Fruit fly (Drosophila melanogaster): ENCODE results near the gene bcn92.

bcn92 gene

DNA sequence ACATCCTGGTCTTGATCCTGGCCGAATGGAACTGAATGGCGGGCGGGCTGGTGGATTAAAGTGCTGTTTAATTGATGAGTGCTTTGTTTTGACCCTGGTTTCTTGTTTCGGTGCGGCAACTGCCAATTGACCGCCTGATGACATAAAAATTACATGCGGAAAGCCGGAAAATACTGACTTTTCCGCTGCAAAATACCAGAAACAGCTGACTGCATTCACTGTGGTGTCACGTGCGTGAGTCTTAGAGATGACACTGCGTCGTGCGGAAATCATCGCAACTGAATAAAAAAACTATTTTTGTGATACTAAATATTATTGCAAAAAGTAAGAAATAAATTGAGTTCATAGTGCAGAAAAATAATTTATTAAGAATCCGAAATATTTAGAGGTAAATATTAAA lies at the start of gene bcn92 (continued):
- peak; percentile 15 for TF ChIP-seq CG8388 (GFP tag; optimal IDR thresholded peaks at IDR 0.05)
- no peak for TF ChIP-seq ham (GFP tag; IDR thresholded peaks at IDR 0.05)
- peak; percentile 25 for TF ChIP-seq CG12942 (GFP tag; optimal IDR thresholded peaks at IDR 0.05)
- TF ChIP-seq CG11456 (GFP tag; IDR thresholded peaks at IDR 0.05): 0 out of 3 replicates have a peak, but pooled peaks have one; percentile 46
- no peak for TF ChIP-seq Jarid2 (GFP tag; optimal IDR thresholded peaks at IDR 0.05)
- TF ChIP-seq ac (GFP tag; optimal IDR thresholded peaks at IDR 0.05): no peak
- TF ChIP-seq HLHmδ (GFP tag; optimal IDR thresholded peaks at IDR 0.05): peak; percentile 4
- TF ChIP-seq CG5180 (GFP tag; optimal IDR thresholded peaks at IDR 0.05): no peak
- TF ChIP-seq Ravus (GFP tag; IDR thresholded peaks at IDR 0.05): no peak
- no peak for TF ChIP-seq CG31388 (GFP tag; optimal IDR thresholded peaks at IDR 0.05)
- TF ChIP-seq maf-S (GFP tag; optimal IDR thresholded peaks at IDR 0.05): peak; percentile 49
- peak; percentile 38 for TF ChIP-seq CG13775 (GFP tag; optimal IDR thresholded peaks at IDR 0.05)
- peak; percentile 57 for TF ChIP-seq lilli (GFP tag; optimal IDR thresholded peaks at IDR 0.05)
- TF ChIP-seq ind (GFP tag; optimal IDR thresholded peaks at IDR 0.05): peak; percentile 46
- peak; percentile 2 for TF ChIP-seq Ssrp (tag; optimal IDR thresholded peaks at IDR 0.05)
- no peak for TF ChIP-seq CG4707 (GFP tag; optimal IDR thresholded peaks at IDR 0.05)
- peak; percentile 30 for TF ChIP-seq Sin3A (optimal IDR thresholded peaks at IDR 0.05)
- peak; percentile 10 for TF ChIP-seq NC2β (GFP tag; optimal IDR thresholded peaks at IDR 0.05)
- 0 out of 2 replicates have a peak, but pooled peaks have one; percentile 23 for TF ChIP-seq cas (GFP tag; IDR thresholded peaks at IDR 0.05)
- no peak for TF ChIP-seq CG2202 (tag; optimal IDR thresholded peaks at IDR 0.05)
- peak; percentile 64 for TF ChIP-seq dm (GFP tag; optimal IDR thresholded peaks at IDR 0.05)
- peak; percentile 43 for TF ChIP-seq CG1792 (GFP tag; optimal IDR thresholded peaks at IDR 0.05)
- no peak for TF ChIP-seq danr (GFP tag; IDR thresholded peaks at IDR 0.05)
- no peak for TF ChIP-seq CG15479 (GFP tag; optimal IDR thresholded peaks at IDR 0.05)
- TF ChIP-seq Side (GFP tag; optimal IDR thresholded peaks at IDR 0.05): peak; percentile 35
- no peak for TF ChIP-seq Neu2 (GFP tag; optimal IDR thresholded peaks at IDR 0.05; ENCODE audit: borderline replicate concordance)
- TF ChIP-seq CG10267 (tag; optimal IDR thresholded peaks at IDR 0.05): peak; percentile 50
- peak; percentile 23 for TF ChIP-seq lbe (GFP tag; optimal IDR thresholded peaks at IDR 0.05)
- TF ChIP-seq hbn (GFP tag; IDR thresholded peaks at IDR 0.05; ENCODE audit: partially characterized antibody): peak; percentile 96
- TF ChIP-seq Doc3 (GFP tag; IDR thresholded peaks at IDR 0.05; ENCODE audit: partially characterized antibody): peak; percentile 94
- TF ChIP-seq CG13296 (GFP tag; optimal IDR thresholded peaks at IDR 0.05): peak; percentile 7
- TF ChIP-seq Usf (GFP tag; optimal IDR thresholded peaks at IDR 0.05): peak; percentile 35
- TF ChIP-seq toy (GFP tag; IDR thresholded peaks at IDR 0.05): no peak
- TF ChIP-seq Ptx1 (GFP tag; IDR thresholded peaks at IDR 0.05): peak; percentile 25; the same call in 1 of the 2 replicates
- 0 out of 2 replicates have a peak, but pooled peaks have one; percentile 13 for TF ChIP-seq Adf1 (GFP tag; IDR thresholded peaks at IDR 0.05)
- TF ChIP-seq pb (GFP tag; optimal IDR thresholded peaks at IDR 0.05): no peak
- TF ChIP-seq PHDP (tag; optimal IDR thresholded peaks at IDR 0.05): peak; percentile 34
- peak; percentile 15; the same call in 1 of the 2 replicates for TF ChIP-seq Xrp1 (GFP tag; IDR thresholded peaks at IDR 0.05)
- TF ChIP-seq nom (GFP tag; optimal IDR thresholded peaks at IDR 0.05): no peak
- no peak for TF ChIP-seq bigmax (GFP tag; optimal IDR thresholded peaks at IDR 0.05)
- peak; percentile 22 for TF ChIP-seq CoRest (tag; optimal IDR thresholded peaks at IDR 0.05)
- peak; percentile 42; the same call in 1 of the 3 replicates for TF ChIP-seq H15 (GFP tag; IDR thresholded peaks at IDR 0.05)
- peak; percentile 47 for TF ChIP-seq CG11247 (GFP tag; IDR thresholded peaks at IDR 0.05)
- peak; percentile 3 for TF ChIP-seq tup (GFP tag; optimal IDR thresholded peaks at IDR 0.05)
- peak; percentile 41 for TF ChIP-seq HLH54F (GFP tag; optimal IDR thresholded peaks at IDR 0.05)
- TF ChIP-seq Hsf (GFP tag; optimal IDR thresholded peaks at IDR 0.05): peak; percentile 62
- peak; percentile 37 for TF ChIP-seq sd (tag; optimal IDR thresholded peaks at IDR 0.05)
- no peak for TF ChIP-seq jigr1 (GFP tag; IDR thresholded peaks at IDR 0.05)
- no peak for TF ChIP-seq HHEX (GFP tag; optimal IDR thresholded peaks at IDR 0.05)
- peak; percentile 37 for TF ChIP-seq Nf-YC (tag; optimal IDR thresholded peaks at IDR 0.05)
- TF ChIP-seq knrl (GFP tag; IDR thresholded peaks at IDR 0.05; ENCODE audit: partially characterized antibody): peak; percentile 94

All from whole organism, embryonic.